Fruit fly (Drosophila melanogaster) whole organism, wandering third instar larva: ENCODE data around the gene Drice.

Experiments used
- Abd-B ChIP-seq: fragments of >200 bp; optimal IDR thresholded peaks from 2 replicates; lab custom pipeline; 2017; ENCODE audit warnings: missing biosample characterization, missing genetic modification characterization
- HLH106 ChIP-seq: fragments of 200-800 bp; optimal IDR thresholded peaks from 3 replicates; lab custom pipeline; 2019; ENCODE audit warnings: missing biosample characterization, mild to moderate bottlenecking, missing genetic modification characterization, moderate library complexity
- Mio ChIP-seq: sonication (Bioruptor generic); optimal IDR thresholded peaks from 2 replicates; lab custom pipeline; 2016; ENCODE audit warnings: missing biosample characterization, missing genetic modification characterization
- Myc ChIP-seq: fragments of >200 bp; optimal IDR thresholded peaks from 2 replicates; lab custom pipeline; 2017
- br ChIP-seq: fragments of 200-800 bp; sonication (Bioruptor generic); optimal IDR thresholded peaks from 2 replicates; lab custom pipeline; 2016; ENCODE audit warnings: missing biosample characterization, missing genetic modification characterization
- dsf ChIP-seq: sonication (Bioruptor generic); optimal IDR thresholded peaks from 2 replicates; lab custom pipeline; 2016; ENCODE audit warnings: missing biosample characterization, missing genetic modification characterization, borderline replicate concordance
- fru ChIP-seq: fragments of 200-800 bp; sonication (Bioruptor generic); optimal IDR thresholded peaks from 3 replicates; lab custom pipeline; 2016; ENCODE audit warnings: missing biosample characterization, mild to moderate bottlenecking, missing genetic modification characterization
- h ChIP-seq: fragments of 200-800 bp; sonication (Bioruptor generic); optimal IDR thresholded peaks from 3 replicates; lab custom pipeline; 2016; ENCODE audit warnings: missing biosample characterization, mild to moderate bottlenecking, missing genetic modification characterization
- psq ChIP-seq: fragments of 200-800 bp; sonication (Bioruptor generic); optimal IDR thresholded peaks from 3 replicates; lab custom pipeline; 2017; ENCODE audit warnings: missing biosample characterization, mild to moderate bottlenecking, missing genetic modification characterization, moderate library complexity
- sage ChIP-seq: fragments of 200-800 bp; sonication (Bioruptor generic); optimal IDR thresholded peaks from 2 replicates; lab custom pipeline; 2016; ENCODE audit warnings: missing biosample characterization, mild to moderate bottlenecking, missing genetic modification characterization
- sv ChIP-seq: fragments of 200-800 bp; sonication (Bioruptor generic); optimal IDR thresholded peaks from 3 replicates; lab custom pipeline; 2016; ENCODE audit warnings: missing biosample characterization, missing genetic modification characterization

dm6 chr3R:29757226-29757625, 42.2 kb upstream of the Drice start:
- TF ChIP-seq sv (GFP tag; lab: Kevin White, UChicago) (no peak), Mio (no peak), dsf (GFP tag; lab: Kevin White, UChicago) (no peak), h (GFP tag; lab: Kevin White, UChicago) (no peak), sage (GFP tag; lab: Kevin White, UChicago) (no peak), Myc (lab: Kevin White, UChicago) (no peak), psq (GFP tag; lab: Kevin White, UChicago) (no peak), HLH106 (tag; lab: Kevin White, UChicago) (no peak), Abd-B (GFP tag; lab: Kevin White, UChicago) (no peak), fru (no peak), br (no peak)
